Worm (Caenorhabditis elegans) whole organism, L3 larva: ENCODE results near the gene tbx-37.
"Not testable (repeated sequence)": the region's sequence is repeated elsewhere in the genome, so short reads cannot be mapped to it uniquely, and the experiment has no call there.

Experiments
- elt-2 ChIP-seq: sonication (generic microtip); optimal IDR thresholded peaks from 2 replicates; lab custom pipeline; 2016; ENCODE audit warnings: missing genetic modification reagents, mild to moderate bottlenecking, missing genetic modification characterization, missing compliant biosample characterization
- fos-1 ChIP-seq: fragments of 150-350 bp; optimal IDR thresholded peaks from 2 replicates; lab custom pipeline; 2014; ENCODE audit warnings: missing biosample characterization, missing genetic modification characterization
- hmg-11 ChIP-seq: sonication (generic microtip); optimal IDR thresholded peaks from 2 replicates; lab custom pipeline; 2016; ENCODE audit warnings: missing genetic modification characterization, missing compliant biosample characterization
- nfya-1 ChIP-seq: sonication (generic microtip); optimal IDR thresholded peaks from 2 replicates; lab custom pipeline; 2017; ENCODE audit warnings: missing genetic modification characterization, mild to moderate bottlenecking, missing compliant biosample characterization, antibody characterized with exemption, moderate library complexity; ENCODE audit not compliant: insufficient read depth
- nhr-237 ChIP-seq: fragments of 150-350 bp; optimal IDR thresholded peaks from 2 replicates; lab custom pipeline; 2014; ENCODE audit warnings: missing biosample characterization, missing genetic modification characterization
- nhr-43 ChIP-seq: sonication (generic microtip); optimal IDR thresholded peaks from 2 replicates; lab custom pipeline; 2016; ENCODE audit warnings: mild to moderate bottlenecking, missing genetic modification characterization, missing compliant biosample characterization; ENCODE audit not compliant: poor library complexity, severe bottlenecking

ce11 chrIII:11224006-11224405 lies 2.9 kb downstream of the tbx-37 start, which contains the start of gene Y47D3A.13:
- not testable (repeated sequence) for TF ChIP-seq nhr-43 (tag; lab: Kevin White, UChicago); elt-2 (tag; lab: Kevin White, UChicago); nfya-1 (tag; lab: Kevin White, UChicago); fos-1; hmg-11 (tag; lab: Kevin White, UChicago); nhr-237 (tag; lab: Kevin White, UChicago)
